Worm (Caenorhabditis elegans): ENCODE data around the gene F22B8.7.

DNA sequence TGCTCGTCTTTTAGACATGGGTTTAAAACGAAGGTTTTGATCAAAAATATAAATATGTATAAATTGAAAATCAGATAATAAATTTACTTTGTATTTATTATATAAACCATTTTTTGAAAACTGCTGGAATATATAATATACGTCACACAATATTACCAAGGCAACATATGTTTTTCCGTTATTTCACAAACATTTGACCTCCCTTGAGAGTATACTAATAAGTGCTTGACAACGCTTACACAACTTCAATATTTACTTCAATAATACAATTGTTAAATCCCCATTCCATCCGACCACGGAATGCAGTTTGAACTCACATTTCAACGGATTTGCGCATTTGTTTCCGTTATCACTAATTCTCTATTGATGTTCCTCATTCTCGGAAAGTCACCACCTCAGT, 46.9 kb upstream of the F22B8.7 start, which contains the start of gene str-198:
- TF ChIP-seq W03F9.2 (tag; optimal IDR thresholded peaks at IDR 0.05) = no peak
- TF ChIP-seq him-1 (tag; optimal IDR thresholded peaks at IDR 0.05) = no peak
